Worm (Caenorhabditis elegans) whole organism, L4 larva: ENCODE data around the gene tbb-2.

Experiments
- D1046.2 ChIP-seq: fragments of 200-800 bp; sonication (Bioruptor generic); IDR thresholded peaks from 2 replicates; pipeline ENCODE4 v1.3.6; 2022; ENCODE audit warnings: missing genetic modification characterization, missing compliant biosample characterization
- F26F4.8 ChIP-seq: fragments of 200-800 bp; sonication (Bioruptor generic); conservative IDR thresholded peaks from 2 replicates; pipeline ENCODE4 v1.3.6; 2022; ENCODE audit warnings: missing genetic modification characterization, missing compliant biosample characterization
- F44E2.7 ChIP-seq: fragments of 200-800 bp; sonication (Bioruptor generic); IDR thresholded peaks from 2 replicates; pipeline ENCODE4 v2.1.2; 2022; ENCODE audit warnings: missing genetic modification characterization, missing compliant biosample characterization
- F49E8.2 ChIP-seq: sonication (generic microtip); optimal IDR thresholded peaks from 2 replicates; lab custom pipeline; 2016; ENCODE audit warnings: missing compliant biosample characterization, mild to moderate bottlenecking, missing genetic modification characterization, borderline replicate concordance
- T20F7.1 ChIP-seq: fragments of 200-800 bp; sonication (Bioruptor generic); optimal IDR thresholded peaks from 2 replicates; lab custom pipeline; 2018; ENCODE audit warnings: mild to moderate bottlenecking, missing genetic modification characterization, missing compliant biosample characterization
- Y105C5A.15 ChIP-seq: fragments of 200-800 bp; sonication (Bioruptor generic); IDR thresholded peaks from 2 replicates; pipeline ENCODE4 v1.3.6; 2022; ENCODE audit warnings: missing genetic modification characterization, missing compliant biosample characterization
- Y48G9A.11 ChIP-seq: fragments of 200-800 bp; sonication (Bioruptor generic); IDR thresholded peaks from 2 replicates; pipeline ENCODE4 v1.3.6; 2022; ENCODE audit warnings: missing genetic modification reagents, missing genetic modification characterization, missing compliant biosample characterization
- ZK337.2 ChIP-seq: fragments of 200-800 bp; sonication (Bioruptor generic); IDR thresholded peaks from 2 replicates; pipeline ENCODE4 v1.3.6; 2022; ENCODE audit warnings: missing genetic modification reagents, missing genetic modification characterization, missing compliant biosample characterization
- ZK546.5 ChIP-seq, 2 experiments: sonication (generic microtip); optimal IDR thresholded peaks; 2 replicates each; lab custom pipeline; 2017; ENCODE audit warnings: missing biosample characterization in 2 of 2, missing genetic modification characterization in 2 of 2
- aha-1 ChIP-seq: fragments of 150-350 bp; peaks from one replicate; lab custom pipeline; 2014; ENCODE audit warnings: missing biosample characterization, missing genetic modification characterization
- aly-2 ChIP-seq: sonication (generic microtip); optimal IDR thresholded peaks from 2 replicates; lab custom pipeline; 2018; ENCODE audit warnings: missing biosample characterization, missing genetic modification characterization
- ama-1 ChIP-seq: fragments of 150-350 bp; optimal IDR thresholded peaks from 2 replicates; lab custom pipeline; 2014; ENCODE audit warnings: inconsistent platforms, mixed read lengths
- ceh-20 ChIP-seq: fragments of 200-800 bp; sonication (Bioruptor generic); IDR thresholded peaks from 2 replicates; pipeline ENCODE4 v1.3.6; 2022; ENCODE audit warnings: missing genetic modification reagents, missing genetic modification characterization, missing compliant biosample characterization
- ces-1 ChIP-seq: fragments of 150-350 bp; sonication (generic microtip); optimal IDR thresholded peaks from 4 replicates; lab custom pipeline; 2014; ENCODE audit warnings: missing biosample characterization, missing genetic modification reagents, missing genetic modification characterization
- daf-12 ChIP-seq: fragments of 150-350 bp; optimal IDR thresholded peaks from 2 replicates; lab custom pipeline; 2014; ENCODE audit warnings: missing biosample characterization, missing genetic modification reagents, missing genetic modification characterization
- dmd-8 ChIP-seq: fragments of 200-800 bp; sonication (Bioruptor generic); IDR thresholded peaks from 2 replicates; pipeline ENCODE4 v1.3.6; 2022; ENCODE audit warnings: missing genetic modification characterization, missing compliant biosample characterization
- dmd-9 ChIP-seq: fragments of 200-800 bp; sonication (Bioruptor generic); IDR thresholded peaks from 2 replicates; pipeline ENCODE4 v1.3.6; 2022; ENCODE audit warnings: missing genetic modification reagents, missing genetic modification characterization, missing compliant biosample characterization
- dpl-1 ChIP-seq: fragments of 150-350 bp; optimal IDR thresholded peaks from 2 replicates; lab custom pipeline; 2014; ENCODE audit warnings: missing biosample characterization, missing genetic modification reagents, missing genetic modification characterization
- duxl-1 ChIP-seq: sonication (generic microtip); optimal IDR thresholded peaks from 2 replicates; lab custom pipeline; 2016; ENCODE audit warnings: mild to moderate bottlenecking, missing genetic modification characterization, moderate library complexity, missing compliant biosample characterization; ENCODE audit not compliant: poor library complexity
- dve-1 ChIP-seq: sonication (generic microtip); optimal IDR thresholded peaks from 2 replicates; lab custom pipeline; 2017; ENCODE audit warnings: antibody characterized with exemption, mild to moderate bottlenecking, missing genetic modification characterization, missing compliant biosample characterization; ENCODE audit not compliant: insufficient read depth
- egl-27 ChIP-seq: sonication (generic microtip); optimal IDR thresholded peaks from 3 replicates; lab custom pipeline; 2017; ENCODE audit warnings: missing biosample characterization, missing genetic modification reagents, missing genetic modification characterization
- fkh-10 ChIP-seq: fragments of 150-350 bp; optimal IDR thresholded peaks from 2 replicates; lab custom pipeline; 2014; ENCODE audit warnings: missing biosample characterization, missing genetic modification reagents, missing genetic modification characterization
- hlh-11 ChIP-seq: fragments of 200-800 bp; sonication (Bioruptor generic); optimal IDR thresholded peaks from 2 replicates; lab custom pipeline; 2018; ENCODE audit warnings: mild to moderate bottlenecking, missing genetic modification characterization, missing compliant biosample characterization
- hlh-30 ChIP-seq: sonication (generic microtip); optimal IDR thresholded peaks from 2 replicates; lab custom pipeline; 2017; ENCODE audit warnings: antibody characterized with exemption, mild to moderate bottlenecking, missing genetic modification characterization, missing compliant biosample characterization; ENCODE audit not compliant: insufficient read depth
- hmg-1.1 ChIP-seq: fragments of 200-800 bp; sonication (Bioruptor generic); IDR thresholded peaks from 2 replicates; pipeline ENCODE4 v1.3.6; 2022; ENCODE audit warnings: missing genetic modification reagents, missing genetic modification characterization, missing compliant biosample characterization
- jun-1 ChIP-seq: fragments of 150-350 bp; optimal IDR thresholded peaks from 2 replicates; lab custom pipeline; 2014; ENCODE audit warnings: missing biosample characterization, missing genetic modification reagents, missing genetic modification characterization
- lin-15B ChIP-seq: fragments of 150-350 bp; sonication (generic microtip); optimal IDR thresholded peaks from 3 replicates; lab custom pipeline; 2014; ENCODE audit warnings: missing biosample characterization, missing genetic modification characterization
- lin-38 ChIP-seq: fragments of 200-800 bp; sonication (Bioruptor generic); IDR thresholded peaks from 2 replicates; pipeline ENCODE4 v1.3.6; 2022; ENCODE audit warnings: missing genetic modification reagents, missing genetic modification characterization, missing compliant biosample characterization
- lir-3 ChIP-seq: sonication (generic microtip); optimal IDR thresholded peaks from 2 replicates; lab custom pipeline; 2016; ENCODE audit warnings: mild to moderate bottlenecking, missing genetic modification characterization, missing compliant biosample characterization
- madf-5 ChIP-seq, 2 experiments: fragments of 200-800 bp; sonication (Bioruptor generic); IDR thresholded peaks; 2 replicates each; pipeline ENCODE4 v1.3.6; 2022; ENCODE audit warnings: missing compliant biosample characterization in 2 of 2, missing genetic modification characterization in 2 of 2
- madf-9 ChIP-seq: fragments of 200-800 bp; sonication (Bioruptor generic); conservative IDR thresholded peaks from 2 replicates; pipeline ENCODE4 v1.3.6; 2022; ENCODE audit warnings: missing genetic modification reagents, missing genetic modification characterization, missing compliant biosample characterization
- mdl-1 ChIP-seq, 2 experiments: fragments of 150-350 bp in 1 of 2; sonication (generic microtip) in 1 of 2; optimal IDR thresholded peaks; 2 replicates each; lab custom pipeline; 2014 to 2017; ENCODE audit warnings: missing biosample characterization in 2 of 2, missing genetic modification characterization in 2 of 2
- mep-1 ChIP-seq: fragments of 150-350 bp; sonication (generic microtip); optimal IDR thresholded peaks from 3 replicates; lab custom pipeline; 2014; ENCODE audit warnings: missing biosample characterization, missing genetic modification characterization
- nhr-11 ChIP-seq: fragments of 150-350 bp; optimal IDR thresholded peaks from 2 replicates; lab custom pipeline; 2014; ENCODE audit warnings: missing biosample characterization, missing genetic modification characterization
- nhr-111 ChIP-seq: fragments of 200-800 bp; sonication (Bioruptor generic); optimal IDR thresholded peaks from 2 replicates; lab custom pipeline; 2018; ENCODE audit warnings: mild to moderate bottlenecking, missing genetic modification characterization, missing compliant biosample characterization
- nhr-28 ChIP-seq: fragments of 150-350 bp; optimal IDR thresholded peaks from 2 replicates; lab custom pipeline; 2014; ENCODE audit warnings: missing biosample characterization, missing genetic modification characterization
- nhr-42 ChIP-seq: fragments of 200-800 bp; sonication (Bioruptor generic); IDR thresholded peaks from 2 replicates; pipeline ENCODE4 v1.3.6; 2022; ENCODE audit warnings: missing genetic modification characterization, missing compliant biosample characterization
- nhr-48 ChIP-seq: sonication (generic microtip); optimal IDR thresholded peaks from 2 replicates; lab custom pipeline; 2016; ENCODE audit warnings: mild to moderate bottlenecking, missing genetic modification characterization, missing compliant biosample characterization
- nhr-6 ChIP-seq: fragments of 150-350 bp; optimal IDR thresholded peaks from 2 replicates; lab custom pipeline; 2014; ENCODE audit warnings: missing biosample characterization, missing genetic modification characterization
- nhr-77 ChIP-seq: fragments of 150-350 bp; optimal IDR thresholded peaks from 2 replicates; lab custom pipeline; 2014; ENCODE audit warnings: missing biosample characterization, missing genetic modification characterization
- pha-4 ChIP-seq, 2 experiments: fragments of 150-350 bp in 1 of 2; fragments of 200-800 bp in 1 of 2; sonication (Bioruptor generic) in 1 of 2; IDR thresholded peaks in 1 of 2; optimal IDR thresholded peaks in 1 of 2; 2 replicates each; pipeline versions ENCODE4 v1.3.6 to Lab custom; 2014 to 2022; ENCODE audit warnings: missing genetic modification characterization in 2 of 2, missing genetic modification reagents in 2 of 2, missing biosample characterization in 1 of 2, missing compliant biosample characterization in 1 of 2
- php-3 ChIP-seq: fragments of 200-800 bp; sonication (Bioruptor generic); IDR thresholded peaks from 2 replicates; pipeline ENCODE4 v1.3.6; 2022; ENCODE audit warnings: missing genetic modification reagents, missing genetic modification characterization, missing compliant biosample characterization
- pqm-1 ChIP-seq: sonication (generic microtip); optimal IDR thresholded peaks from 2 replicates; lab custom pipeline; 2017; ENCODE audit warnings: missing biosample characterization, missing genetic modification characterization
- saeg-2 ChIP-seq: fragments of 200-800 bp; sonication (Bioruptor generic); IDR thresholded peaks from 2 replicates; pipeline ENCODE4 v1.3.6; 2022; ENCODE audit warnings: missing genetic modification reagents, missing genetic modification characterization, missing compliant biosample characterization
- set-16 ChIP-seq: fragments of 200-800 bp; sonication (Bioruptor generic); IDR thresholded peaks from 2 replicates; pipeline ENCODE4 v1.3.6; 2022; ENCODE audit warnings: missing genetic modification reagents, missing genetic modification characterization, missing compliant biosample characterization
- tra-1 ChIP-seq: fragments of 200-800 bp; sonication (Bioruptor generic); IDR thresholded peaks from 2 replicates; pipeline ENCODE4 v1.3.6; 2022; ENCODE audit warnings: missing genetic modification reagents, missing genetic modification characterization, missing compliant biosample characterization
- unc-39 ChIP-seq: sonication (generic microtip); optimal IDR thresholded peaks from 2 replicates; lab custom pipeline; 2017; ENCODE audit warnings: missing biosample characterization, missing genetic modification characterization
- unc-62 ChIP-seq, 3 experiments: fragments of 150-350 bp in 1 of 3; sonication (generic microtip); optimal IDR thresholded peaks in 2 of 3; peaks in 1 of 3; 1 replicate in 1 of 3; 2 replicates in 2 of 3; lab custom pipeline; 2014 to 2017; ENCODE audit warnings: missing biosample characterization in 3 of 3, missing genetic modification characterization in 3 of 3, missing genetic modification reagents in 3 of 3, missing genotype in 1 of 3
- zag-1 ChIP-seq: fragments of 150-350 bp; optimal IDR thresholded peaks from 2 replicates; lab custom pipeline; 2014; ENCODE audit warnings: missing biosample characterization, missing genetic modification characterization
- zip-2 ChIP-seq: fragments of 150-350 bp; optimal IDR thresholded peaks from 2 replicates; lab custom pipeline; 2014; ENCODE audit warnings: missing biosample characterization, missing genetic modification characterization
- ztf-7 ChIP-seq: fragments of 150-350 bp; optimal IDR thresholded peaks from 2 replicates; lab custom pipeline; 2014; ENCODE audit warnings: missing biosample characterization, missing genetic modification characterization

The tbb-2 gene

ce11 chrIII:4004064-4004580 lies 13.3 kb downstream of the tbb-2 start, which contains the start of gene tif-1A:
Gene tif-1A, minus strand, starts transcription at chrIII:4004114.
- TF ChIP-seq zip-2 (tag; lab: Kevin White, UChicago) (peak; percentile 72), hmg-1.1 (GFP tag; lab: Robert Waterston, UW) (peak; percentile 61), aha-1 (tag; lab: Kevin White, UChicago) (no peak), ZK546.5 (tag; optimal IDR thresholded peaks at IDR 0.05; lab: Kevin White, UChicago) (no peak), mep-1 (peak; percentile 92), aly-2 (tag; lab: Kevin White, UChicago) (no peak), ces-1 (no peak), duxl-1 (tag; lab: Kevin White, UChicago) (peak; percentile 55), nhr-11 (tag; lab: Kevin White, UChicago) (no peak), php-3 (GFP tag; lab: Robert Waterston, UW) (peak; percentile 98), F44E2.7 (GFP tag; lab: Robert Waterston, UW) (no peak), nhr-6 (tag; lab: Kevin White, UChicago) (peak; percentile 73), dmd-9 (no peak), ceh-20 (0 out of 2 replicates have a peak, but pooled peaks have one; percentile 28), ZK337.2 (no peak), nhr-111 (GFP tag; lab: Kevin White, UChicago) (no peak), unc-62 (GFP tag; optimal IDR thresholded peaks at IDR 0.05 in 1 of 2; lab: Kevin White, UChicago) (no peak), unc-62 (tag; optimal IDR thresholded peaks at IDR 0.05; lab: Kevin White, UChicago) (no peak), nhr-28 (tag; lab: Kevin White, UChicago) (peak; percentile 72), D1046.2 (GFP tag; lab: Robert Waterston, UW) (no peak), nhr-42 (GFP tag; lab: Robert Waterston, UW) (no peak), nhr-77 (tag; lab: Kevin White, UChicago) (peak; percentile 88), set-16 (GFP tag; lab: Robert Waterston, UW) (no peak), hlh-11 (tag; lab: Kevin White, UChicago) (peak; percentile 92), T20F7.1 (GFP tag; lab: Kevin White, UChicago) (peak; percentile 73), jun-1 (tag; lab: Kevin White, UChicago) (peak; percentile 41), egl-27 (no peak), dpl-1 (GFP tag; lab: Kevin White, UChicago) (peak; percentile 85), fkh-10 (peak; percentile 26), ama-1 (lab: Kevin White, UChicago) (no peak), lir-3 (no peak), nhr-48 (tag; lab: Kevin White, UChicago) (peak; percentile 66), dmd-8 (no peak), madf-5 (GFP tag; IDR thresholded peaks at IDR 0.05; lab: Robert Waterston, UW) (no peak), tra-1 (GFP tag; lab: Robert Waterston, UW) (peak; percentile 73), daf-12 (tag; lab: Kevin White, UChicago) (no peak), saeg-2 (GFP tag; lab: Robert Waterston, UW) (no peak), dve-1 (tag; lab: Kevin White, UChicago) (peak; percentile 95), Y105C5A.15 (GFP tag; lab: Robert Waterston, UW) (no peak), unc-39 (tag; lab: Kevin White, UChicago) (no peak), mdl-1 (tag; optimal IDR thresholded peaks at IDR 0.05; lab: Kevin White, UChicago) (peak in 1 of 2 experiments; percentile 57), zag-1 (tag; lab: Kevin White, UChicago) (no peak), pha-4 (GFP tag; IDR thresholded peaks at IDR 0.05; lab: Robert Waterston, UW) (peak; percentile 38; the same call in 1 of the 2 replicates), pha-4 (tag; optimal IDR thresholded peaks at IDR 0.05; lab: Kevin White, UChicago) (peak; percentile 37), lin-38 (GFP tag; lab: Robert Waterston, UW) (peak; percentile 80), lin-15B (tag; lab: Kevin White, UChicago) (no peak), ztf-7 (tag; lab: Kevin White, UChicago) (peak; percentile 78), F49E8.2 (peak; percentile 15), pqm-1 (tag; lab: Kevin White, UChicago) (peak; percentile 61), madf-9 (no peak), Y48G9A.11 (GFP tag; lab: Robert Waterston, UW) (no peak), F26F4.8 (GFP tag; lab: Robert Waterston, UW) (no peak), hlh-30 (peak; percentile 72)
